Fruit fly (Drosophila melanogaster): Measurements from ENCODE around the gene Svip.

Gene Svip

dm6 chr3L:9399013-9399750 lies 40.4 kb downstream of the Svip start, which contains the start of gene CG4080 (continued):
- TF ChIP-seq CG7786 (GFP tag; optimal IDR thresholded peaks at IDR 0.05) (no peak), CG17802 (tag; optimal IDR thresholded peaks at IDR 0.05) (no peak), CG9609 (GFP tag; optimal IDR thresholded peaks at IDR 0.05) (no peak), CG13287 (GFP tag; IDR thresholded peaks at IDR 0.05; ENCODE audit: partially characterized antibody) (peak; percentile 88), tio (GFP tag; optimal IDR thresholded peaks at IDR 0.05) (no peak), CG12236 (GFP tag; optimal IDR thresholded peaks at IDR 0.05) (no peak), run (tag; optimal IDR thresholded peaks at IDR 0.05) (no peak), Dfd (GFP tag; optimal IDR thresholded peaks at IDR 0.05) (no peak), pfk (GFP tag; optimal IDR thresholded peaks at IDR 0.05) (no peak), MBD-R2 (GFP tag; IDR thresholded peaks at IDR 0.05) (peak; percentile 25), zfh1 (GFP tag; IDR thresholded peaks at IDR 0.05) (no peak), pan (optimal IDR thresholded peaks at IDR 0.05) (no peak), pan (GFP tag; optimal IDR thresholded peaks at IDR 0.05 in 1 of 2, IDR thresholded peaks at IDR 0.05 in 1 of 2) (peak in 1 of 2 experiments; percentile 7), vvl (GFP tag; IDR thresholded peaks at IDR 0.05) (peak; percentile 72), CG8944 (GFP tag; optimal IDR thresholded peaks at IDR 0.05) (no peak), Max (GFP tag; optimal IDR thresholded peaks at IDR 0.05) (peak; percentile 38), ken (GFP tag; IDR thresholded peaks at IDR 0.05) (no peak), Med (GFP tag) (peak; percentile 81), caup (GFP tag; optimal IDR thresholded peaks at IDR 0.05; ENCODE audit: severe bottlenecking) (peak; percentile 33), CG31441 (GFP tag; IDR thresholded peaks at IDR 0.05) (0 out of 2 replicates have a peak, but pooled peaks have one; percentile 44), Fer2 (tag; optimal IDR thresholded peaks at IDR 0.05) (no peak), sob (GFP tag; IDR thresholded peaks at IDR 0.05) (no peak), Lim3 (GFP tag; IDR thresholded peaks at IDR 0.05) (no peak), sens (GFP tag) (peak; percentile 88), Drgx (GFP tag; IDR thresholded peaks at IDR 0.05) (no peak), Hey (tag; optimal IDR thresholded peaks at IDR 0.05) (no peak), abd-A (tag; optimal IDR thresholded peaks at IDR 0.05) (peak; percentile 3), ems (GFP tag; optimal IDR thresholded peaks at IDR 0.05) (peak; percentile 35), pum (GFP tag; optimal IDR thresholded peaks at IDR 0.05) (no peak), al (GFP tag; IDR thresholded peaks at IDR 0.05) (no peak), CG2889 (GFP tag; IDR thresholded peaks at IDR 0.05) (no peak), Atf-2 (GFP tag; optimal IDR thresholded peaks at IDR 0.05) (no peak), z (GFP tag; IDR thresholded peaks at IDR 0.05) (no peak), CG3163 (GFP tag; optimal IDR thresholded peaks at IDR 0.05) (no peak), HLH4C (GFP tag; IDR thresholded peaks at IDR 0.05; ENCODE audit: partially characterized antibody) (peak; percentile 73), aop (GFP tag; IDR thresholded peaks at IDR 0.05) (no peak), Dref (GFP tag; IDR thresholded peaks at IDR 0.05) (peak; percentile 62), disco-r (GFP tag; optimal IDR thresholded peaks at IDR 0.05) (peak; percentile 8), CG8290 (GFP tag; optimal IDR thresholded peaks at IDR 0.05) (peak; percentile 22), CG8290 (tag; optimal IDR thresholded peaks at IDR 0.05) (peak; percentile 32 to 36), ap (GFP tag; IDR thresholded peaks at IDR 0.05) (no peak), hbn (GFP tag; IDR thresholded peaks at IDR 0.05; ENCODE audit: partially characterized antibody) (peak; percentile 75), bowl (GFP tag; IDR thresholded peaks at IDR 0.05) (no peak), zen2 (GFP tag; IDR thresholded peaks at IDR 0.05; ENCODE audit: partially characterized antibody) (no peak; the same call in 2 of the 3 replicates), ind (GFP tag; optimal IDR thresholded peaks at IDR 0.05) (no peak), CG1233 (GFP tag; optimal IDR thresholded peaks at IDR 0.05) (no peak), CHES-1-like (GFP tag; optimal IDR thresholded peaks at IDR 0.05) (no peak), BtbVII (GFP tag; optimal IDR thresholded peaks at IDR 0.05) (no peak), Atf6 (GFP tag; IDR thresholded peaks at IDR 0.05) (no peak), Six4 (GFP tag; optimal IDR thresholded peaks at IDR 0.05) (no peak), Nf-YB (GFP tag; optimal IDR thresholded peaks at IDR 0.05) (peak; percentile 23), ranshi (GFP tag; IDR thresholded peaks at IDR 0.05) (peak; percentile 82; the same call in 1 of the 2 replicates)
